Worm (Caenorhabditis elegans): Measurements from ENCODE around the gene H20J04.7.

Gene H20J04.7

ce11 chrII:4369715-4370114, 14.6 kb upstream of the H20J04.7 start:
- TF ChIP-seq hlh-1 (tag; optimal IDR thresholded peaks at IDR 0.05): no peak
- TF ChIP-seq nhr-2 (tag; optimal IDR thresholded peaks at IDR 0.05): no peak
- no peak for TF ChIP-seq ceh-43 (GFP tag; optimal IDR thresholded peaks at IDR 0.05)
- no peak for TF ChIP-seq ceh-83 (GFP tag; optimal IDR thresholded peaks at IDR 0.05)
- TF ChIP-seq bed-3 (GFP tag; optimal IDR thresholded peaks at IDR 0.05): no peak
- no peak for TF ChIP-seq lin-13 (tag; optimal IDR thresholded peaks at IDR 0.05)
- no peak for TF ChIP-seq drap-1 (GFP tag; optimal IDR thresholded peaks at IDR 0.05)
- no peak for TF ChIP-seq unc-62 (GFP tag; optimal IDR thresholded peaks at IDR 0.05)
- no peak for TF ChIP-seq sptf-1 (tag; optimal IDR thresholded peaks at IDR 0.05)
- no peak for TF ChIP-seq elt-1 (tag; optimal IDR thresholded peaks at IDR 0.05; ENCODE audit: borderline replicate concordance, insufficient read depth)
- no peak for TF ChIP-seq cnd-1 (tag; optimal IDR thresholded peaks at IDR 0.05)
- no peak for TF ChIP-seq unc-39 (tag; optimal IDR thresholded peaks at IDR 0.05)
- TF ChIP-seq snpc-4 (tag; optimal IDR thresholded peaks at IDR 0.05): no peak
- TF ChIP-seq ham-2 (GFP tag; optimal IDR thresholded peaks at IDR 0.05): no peak
- TF ChIP-seq nhr-12 (tag; optimal IDR thresholded peaks at IDR 0.05): no peak
- no peak for TF ChIP-seq pha-4 (tag; optimal IDR thresholded peaks at IDR 0.05)
- no peak for TF ChIP-seq sem-2 (GFP tag; optimal IDR thresholded peaks at IDR 0.05)
- no peak for TF ChIP-seq nhr-237 (tag; optimal IDR thresholded peaks at IDR 0.05)
- TF ChIP-seq mab-5 (tag; optimal IDR thresholded peaks at IDR 0.05): no peak

- TF ChIP-seq unc-39 (tag; optimal IDR thresholded peaks at IDR 0.05): no peak
- no peak for TF ChIP-seq nhr-2 (tag; optimal IDR thresholded peaks at IDR 0.05)
- no peak for TF ChIP-seq lin-32 (GFP tag; optimal IDR thresholded peaks at IDR 0.05)
- no peak for TF ChIP-seq M03D4.4 (tag; optimal IDR thresholded peaks at IDR 0.05)
- TF ChIP-seq blmp-1 (tag; optimal IDR thresholded peaks at IDR 0.05): no peak
- no peak for TF ChIP-seq ces-1 (GFP tag; optimal IDR thresholded peaks at IDR 0.05)
- no peak for TF ChIP-seq pha-4 (tag; optimal IDR thresholded peaks at IDR 0.05)
- TF ChIP-seq nhr-76 (tag; optimal IDR thresholded peaks at IDR 0.05): no peak
- TF ChIP-seq ztf-11 (tag; optimal IDR thresholded peaks at IDR 0.05): no peak
- TF ChIP-seq lin-13 (tag; optimal IDR thresholded peaks at IDR 0.05): no peak
- TF ChIP-seq tbx-8 (GFP tag; optimal IDR thresholded peaks at IDR 0.05): no peak
- no peak for TF ChIP-seq lsy-2 (tag; optimal IDR thresholded peaks at IDR 0.05)
- TF ChIP-seq sptf-1 (tag; optimal IDR thresholded peaks at IDR 0.05): no peak
- TF ChIP-seq nhr-28 (tag; optimal IDR thresholded peaks at IDR 0.05): no peak
- no peak for TF ChIP-seq drap-1 (GFP tag; optimal IDR thresholded peaks at IDR 0.05)
- no peak for TF ChIP-seq ham-2 (GFP tag; optimal IDR thresholded peaks at IDR 0.05)
- TF ChIP-seq ceh-43 (GFP tag; optimal IDR thresholded peaks at IDR 0.05): no peak
Observed at ce11 chrII:4367923-4368322, 12.8 kb upstream of the H20J04.7 start, which contains the start of gene try-9. TSS of gene try-9 (plus strand) at chrII:4368223.

ce11 chrII:4362088-4362487, 7.0 kb upstream of the H20J04.7 start:
- TF ChIP-seq tbx-8 (GFP tag; optimal IDR thresholded peaks at IDR 0.05): no peak
- no peak for TF ChIP-seq mab-5 (tag; optimal IDR thresholded peaks at IDR 0.05)
- TF ChIP-seq drap-1 (GFP tag; optimal IDR thresholded peaks at IDR 0.05): no peak
- no peak for TF ChIP-seq nhr-237 (tag; optimal IDR thresholded peaks at IDR 0.05)
- TF ChIP-seq ztf-11 (tag; optimal IDR thresholded peaks at IDR 0.05): no peak
- no peak for TF ChIP-seq nhr-76 (tag; optimal IDR thresholded peaks at IDR 0.05)
- TF ChIP-seq unc-120 (tag; optimal IDR thresholded peaks at IDR 0.05; ENCODE audit: poor library complexity, severe bottlenecking): no peak

- no peak for TF ChIP-seq zip-8 (tag; optimal IDR thresholded peaks at IDR 0.05)
- TF ChIP-seq unc-120 (tag; optimal IDR thresholded peaks at IDR 0.05; ENCODE audit: poor library complexity, severe bottlenecking): no peak
- no peak for TF ChIP-seq lsy-2 (tag; optimal IDR thresholded peaks at IDR 0.05)
- TF ChIP-seq elt-1 (tag; optimal IDR thresholded peaks at IDR 0.05; ENCODE audit: borderline replicate concordance, insufficient read depth): no peak
- no peak for TF ChIP-seq snpc-4 (tag; optimal IDR thresholded peaks at IDR 0.05)
- TF ChIP-seq mls-2 (tag; optimal IDR thresholded peaks at IDR 0.05): no peak
- TF ChIP-seq blmp-1 (tag; optimal IDR thresholded peaks at IDR 0.05): no peak
- TF ChIP-seq nhr-2 (tag; optimal IDR thresholded peaks at IDR 0.05): no peak
- no peak for TF ChIP-seq lin-32 (GFP tag; optimal IDR thresholded peaks at IDR 0.05)
- TF ChIP-seq flh-1 (GFP tag; optimal IDR thresholded peaks at IDR 0.05): no peak
- TF ChIP-seq ces-1 (GFP tag; optimal IDR thresholded peaks at IDR 0.05): no peak
- no peak for TF ChIP-seq ceh-83 (GFP tag; optimal IDR thresholded peaks at IDR 0.05)
Observed at ce11 chrII:4359219-4359618, 4.1 kb upstream of the H20J04.7 start.

- TF ChIP-seq sem-2 (GFP tag; optimal IDR thresholded peaks at IDR 0.05) (no peak), unc-62 (GFP tag; optimal IDR thresholded peaks at IDR 0.05) (no peak), sptf-1 (tag; optimal IDR thresholded peaks at IDR 0.05) (no peak), ceh-39 (tag; optimal IDR thresholded peaks at IDR 0.05) (no peak), zip-8 (tag; optimal IDR thresholded peaks at IDR 0.05) (no peak), ces-1 (GFP tag; optimal IDR thresholded peaks at IDR 0.05) (no peak), M03D4.4 (tag; optimal IDR thresholded peaks at IDR 0.05) (no peak), nhr-2 (tag; optimal IDR thresholded peaks at IDR 0.05) (no peak), cnd-1 (tag; optimal IDR thresholded peaks at IDR 0.05) (no peak), unc-120 (tag; optimal IDR thresholded peaks at IDR 0.05; ENCODE audit: poor library complexity, severe bottlenecking) (no peak), mls-2 (tag; optimal IDR thresholded peaks at IDR 0.05) (no peak), unc-39 (tag; optimal IDR thresholded peaks at IDR 0.05) (no peak), elt-1 (tag; optimal IDR thresholded peaks at IDR 0.05; ENCODE audit: borderline replicate concordance, insufficient read depth) (no peak), lin-32 (GFP tag; optimal IDR thresholded peaks at IDR 0.05) (no peak), nhr-76 (tag; optimal IDR thresholded peaks at IDR 0.05) (no peak), mab-5 (tag; optimal IDR thresholded peaks at IDR 0.05) (no peak), ceh-43 (GFP tag; optimal IDR thresholded peaks at IDR 0.05) (no peak), tbx-8 (GFP tag; optimal IDR thresholded peaks at IDR 0.05) (no peak), flh-1 (GFP tag; optimal IDR thresholded peaks at IDR 0.05) (no peak)
Observed at ce11 chrII:4358765-4359164, 3.6 kb upstream of the H20J04.7 start, which contains the start of gene lat-2. TSS of gene lat-2 (plus strand) at chrII:4359065.

Measured in whole organism, mixed stage, embryonic.